Worm (Caenorhabditis elegans) whole organism, young adult: Measurements from ENCODE around the gene ZK455.5.

Experiments used
- F37B4.10 ChIP-seq: fragments of 200-800 bp; sonication (Bioruptor generic); IDR thresholded peaks from 2 replicates; pipeline ENCODE4 v1.3.6; 2022; ENCODE audit warnings: missing genetic modification characterization, missing compliant biosample characterization
- F39B2.1 ChIP-seq: fragments of 200-800 bp; sonication (Bioruptor generic); IDR thresholded peaks from 2 replicates; pipeline ENCODE4 v1.3.6; 2022; ENCODE audit warnings: missing genetic modification reagents, missing genetic modification characterization, missing compliant biosample characterization
- K11D2.4 ChIP-seq: fragments of 200-800 bp; sonication (Bioruptor generic); IDR thresholded peaks from 2 replicates; pipeline ENCODE4 v1.3.6; 2022; ENCODE audit warnings: missing genetic modification reagents, missing genetic modification characterization, missing compliant biosample characterization
- K12H6.12 ChIP-seq: fragments of 200-800 bp; sonication (Bioruptor generic); optimal IDR thresholded peaks from 2 replicates; lab custom pipeline; 2018; ENCODE audit warnings: mild to moderate bottlenecking, missing genetic modification characterization, missing compliant biosample characterization
- Y95B8A.8 ChIP-seq: fragments of 200-800 bp; sonication (Bioruptor generic); IDR thresholded peaks from 2 replicates; pipeline ENCODE4 v1.3.6; 2022; ENCODE audit warnings: missing genetic modification reagents, missing genetic modification characterization, missing compliant biosample characterization
- attf-3 ChIP-seq: fragments of 200-800 bp; sonication (Bioruptor generic); conservative IDR thresholded peaks from 2 replicates; pipeline ENCODE4 v1.3.6; 2022; ENCODE audit warnings: missing genetic modification reagents, missing genetic modification characterization, missing compliant biosample characterization
- dox-1 ChIP-seq: fragments of 200-800 bp; sonication (Bioruptor generic); IDR thresholded peaks from 2 replicates; pipeline ENCODE4 v1.3.6; 2022; ENCODE audit warnings: missing genetic modification reagents, missing genetic modification characterization, missing compliant biosample characterization
- egl-18 ChIP-seq: fragments of 200-800 bp; sonication (Bioruptor generic); IDR thresholded peaks from 2 replicates; pipeline ENCODE4 v1.3.6; 2022; ENCODE audit warnings: missing genetic modification reagents, missing genetic modification characterization, missing compliant biosample characterization
- gei-17 ChIP-seq: fragments of 200-800 bp; sonication (Bioruptor generic); optimal IDR thresholded peaks from 2 replicates; lab custom pipeline; 2018; ENCODE audit warnings: mild to moderate bottlenecking, missing genetic modification characterization, missing compliant biosample characterization
- him-1 ChIP-seq: sonication (generic microtip); optimal IDR thresholded peaks from 2 replicates; lab custom pipeline; 2016; ENCODE audit warnings: missing genotype, missing genetic modification reagents, missing genetic modification characterization, missing compliant biosample characterization
- hmg-1.2 ChIP-seq: fragments of 200-800 bp; sonication (Bioruptor generic); IDR thresholded peaks from 2 replicates; pipeline ENCODE4 v1.3.6; 2022; ENCODE audit warnings: missing genetic modification reagents, missing genetic modification characterization, missing compliant biosample characterization
- hmg-20 ChIP-seq: fragments of 200-800 bp; sonication (Bioruptor generic); IDR thresholded peaks from 2 replicates; pipeline ENCODE4 v1.3.6; 2022; ENCODE audit warnings: missing genetic modification reagents, missing genetic modification characterization, missing compliant biosample characterization
- let-526 ChIP-seq: fragments of 200-800 bp; sonication (Bioruptor generic); IDR thresholded peaks from 2 replicates; pipeline ENCODE4 v1.3.6; 2022; ENCODE audit warnings: missing genetic modification reagents, missing genetic modification characterization, missing compliant biosample characterization
- lin-26 ChIP-seq: fragments of 200-800 bp; sonication (Bioruptor generic); IDR thresholded peaks from 2 replicates; pipeline ENCODE4 v1.3.6; 2022; ENCODE audit warnings: missing genetic modification reagents, missing genetic modification characterization, missing compliant biosample characterization
- lin-40 ChIP-seq: sonication (generic microtip); optimal IDR thresholded peaks from 2 replicates; lab custom pipeline; 2016; ENCODE audit warnings: missing genetic modification characterization, mild to moderate bottlenecking, missing compliant biosample characterization, missing genotype, missing genetic modification reagents
- lsy-27 ChIP-seq: sonication (generic microtip); optimal IDR thresholded peaks from 2 replicates; lab custom pipeline; 2017; ENCODE audit warnings: missing genetic modification characterization, mild to moderate bottlenecking, missing compliant biosample characterization, antibody characterized with exemption, missing genotype, borderline replicate concordance; ENCODE audit not compliant: insufficient read depth
- madf-3 ChIP-seq: fragments of 200-800 bp; sonication (Bioruptor generic); IDR thresholded peaks from 2 replicates; pipeline ENCODE4 v1.3.6; 2022; ENCODE audit warnings: missing genetic modification reagents, missing genetic modification characterization, missing compliant biosample characterization
- nhr-27 ChIP-seq: fragments of 200-800 bp; sonication (Bioruptor generic); optimal IDR thresholded peaks from 2 replicates; lab custom pipeline; 2018; ENCODE audit warnings: mild to moderate bottlenecking, missing genetic modification characterization, moderate library complexity, missing compliant biosample characterization
- pbrm-1 ChIP-seq: fragments of 200-800 bp; sonication (Bioruptor generic); IDR thresholded peaks from 2 replicates; pipeline ENCODE4 v1.3.6; 2022; ENCODE audit warnings: missing genetic modification reagents, missing genetic modification characterization, missing compliant biosample characterization
- rec-8 ChIP-seq, 2 experiments: sonication (generic microtip); optimal IDR thresholded peaks; 2 replicates each; lab custom pipeline; 2016; ENCODE audit warnings: mild to moderate bottlenecking in 2 of 2, missing genetic modification characterization in 2 of 2, missing genetic modification reagents in 2 of 2, missing genotype in 2 of 2, missing biosample characterization in 1 of 2, missing compliant biosample characterization in 1 of 2, moderate library complexity in 1 of 2
- rpc-1 ChIP-seq, 2 experiments: fragments of 150-350 bp in 1 of 2; sonication (generic microtip) in 1 of 2; optimal IDR thresholded peaks; 2 replicates each; lab custom pipeline; 2014 to 2018; ENCODE audit warnings: missing biosample characterization in 1 of 2, missing genetic modification characterization in 1 of 2, missing genetic modification reagents in 1 of 2, missing genotype in 1 of 2
- snpc-3.4 ChIP-seq: sonication (generic microtip); optimal IDR thresholded peaks from 2 replicates; lab custom pipeline; 2017; ENCODE audit warnings: missing genetic modification characterization, mild to moderate bottlenecking, missing compliant biosample characterization, antibody characterized with exemption, moderate library complexity, missing genotype, missing genetic modification reagents
- snpc-4 ChIP-seq, 5 experiments: fragments of 150-350 bp in 1 of 5; sonication (generic microtip) in 4 of 5; optimal IDR thresholded peaks; 2 replicates each; lab custom pipeline; 2014 to 2018; ENCODE audit warnings: missing genetic modification characterization in 5 of 5, missing biosample characterization in 3 of 5, antibody characterized with exemption in 2 of 5, mild to moderate bottlenecking in 2 of 5, missing compliant biosample characterization in 2 of 5, missing genotype in 2 of 5, moderate library complexity in 2 of 5, missing genetic modification reagents in 1 of 5
- somi-1 ChIP-seq: fragments of 200-800 bp; sonication (Bioruptor generic); optimal IDR thresholded peaks from 2 replicates; lab custom pipeline; 2018; ENCODE audit warnings: mild to moderate bottlenecking, missing genetic modification characterization, missing compliant biosample characterization
- tbx-9 ChIP-seq: sonication (generic microtip); optimal IDR thresholded peaks from 2 replicates; lab custom pipeline; 2016; ENCODE audit warnings: borderline replicate concordance, missing genetic modification characterization, inconsistent platforms, missing compliant biosample characterization
- tlf-1 ChIP-seq: fragments of 200-800 bp; sonication (Bioruptor generic); optimal IDR thresholded peaks from 2 replicates; lab custom pipeline; 2018; ENCODE audit warnings: mild to moderate bottlenecking, missing genetic modification characterization, missing compliant biosample characterization
- unc-130 ChIP-seq: sonication (generic microtip); optimal IDR thresholded peaks from 2 replicates; lab custom pipeline; 2016; ENCODE audit warnings: missing genetic modification reagents, missing genetic modification characterization, missing compliant biosample characterization
- unc-62 ChIP-seq: fragments of 150-350 bp; optimal IDR thresholded peaks from 2 replicates; lab custom pipeline; 2014; ENCODE audit warnings: missing biosample characterization, missing genetic modification reagents, missing genetic modification characterization
- zfh-2 ChIP-seq: fragments of 200-800 bp; sonication (Bioruptor generic); conservative IDR thresholded peaks from 2 replicates; pipeline ENCODE4 v1.3.6; 2022; ENCODE audit warnings: missing genetic modification reagents, missing genetic modification characterization, missing compliant biosample characterization
- ztf-3 ChIP-seq: fragments of 200-800 bp; sonication (Bioruptor generic); optimal IDR thresholded peaks from 2 replicates; lab custom pipeline; 2018; ENCODE audit warnings: mild to moderate bottlenecking, missing genetic modification characterization, missing compliant biosample characterization

Gene ZK455.5

DNA sequence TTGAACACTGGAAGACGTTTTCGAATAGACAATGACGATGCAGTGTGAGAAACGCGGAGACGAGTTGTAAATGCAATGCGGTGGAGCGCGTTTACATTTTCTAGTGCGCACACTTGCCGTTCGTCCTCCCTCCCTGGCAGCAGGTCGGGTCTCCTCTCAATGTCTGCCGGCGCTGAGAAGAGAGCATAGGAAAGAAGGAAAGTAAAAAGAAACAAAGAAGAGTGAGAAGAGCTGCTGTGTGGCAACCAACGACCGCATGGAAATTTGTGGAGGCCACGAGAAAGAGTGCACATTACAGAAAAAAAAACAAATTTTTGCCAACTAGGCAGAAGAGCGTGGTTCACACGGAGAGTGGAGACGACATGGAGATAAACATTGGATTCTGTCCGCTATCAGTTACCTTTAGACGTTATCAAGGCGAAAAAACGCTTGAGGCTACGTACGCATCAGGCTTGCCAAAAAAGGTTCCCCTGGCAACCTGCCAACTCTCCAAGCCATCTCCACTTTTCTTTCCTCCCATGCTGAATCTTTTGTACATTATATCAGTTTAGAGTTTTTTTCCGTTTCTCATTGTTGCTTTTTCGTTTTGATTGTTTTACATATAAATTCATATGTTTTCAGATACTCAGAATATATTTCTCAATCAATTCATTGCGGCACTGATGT is 27.0 kb downstream of the ZK455.5 start, which contains the start of the genes snrp-40.1 and F08G12.3 (continued):
- TF ChIP-seq egl-18 (GFP tag; lab: Robert Waterston, UW) (0 out of 2 replicates have a peak, but pooled peaks have one; percentile 8), hmg-1.2 (peak; percentile 88), pbrm-1 (GFP tag; lab: Robert Waterston, UW) (peak; percentile 80), K12H6.12 (tag; lab: Kevin White, UChicago) (peak; percentile 84), lin-26 (GFP tag; lab: Robert Waterston, UW) (no peak), gei-17 (GFP tag; lab: Kevin White, UChicago) (peak; percentile 12), dox-1 (GFP tag; lab: Robert Waterston, UW) (peak; percentile 91), snpc-4 (GFP tag; optimal IDR thresholded peaks at IDR 0.05; lab: Kevin White, UChicago) (no peak), snpc-4 (tag; optimal IDR thresholded peaks at IDR 0.05; lab: Kevin White, UChicago) (peak in 3 of 4 experiments; percentile 62 to 82 (median 69)), unc-130 (no peak)
- TF ChIP-seq, all 124 proteins: peak for 25

ce11 chrX:11296683-11297365 is 29.9 kb downstream of the ZK455.5 start, which contains the start of gene inx-2:
inx-2 (minus strand) TSS chrX:11296733.
- no peak for TF ChIP-seq rec-8 (tag; optimal IDR thresholded peaks at IDR 0.05; lab: Kevin White, UChicago)
- TF ChIP-seq K11D2.4 (GFP tag; lab: Robert Waterston, UW): 0 out of 2 replicates have a peak, but pooled peaks have one; percentile 15
- TF ChIP-seq madf-3: 0 out of 2 replicates have a peak, but pooled peaks have one; percentile 24
- peak; percentile 21; the same call in 1 of the 2 replicates for TF ChIP-seq hmg-1.2
- no peak for TF ChIP-seq egl-18 (GFP tag; lab: Robert Waterston, UW)
- 0 out of 2 replicates have a peak, but pooled peaks have one; percentile 28 for TF ChIP-seq F37B4.10
- TF ChIP-seq zfh-2: peak; percentile 58; the same call in 1 of the 2 replicates
- TF ChIP-seq snpc-3.4 (tag; lab: Kevin White, UChicago): no peak
- TF ChIP-seq, all 124 proteins: peak for 5

ce11 chrX:11290528-11290927 is 36.2 kb downstream of the ZK455.5 start:
- no peak for TF ChIP-seq him-1 (tag; lab: Kevin White, UChicago)
- no peak for TF ChIP-seq somi-1 (GFP tag; lab: Kevin White, UChicago)
- no peak for TF ChIP-seq tlf-1 (GFP tag; lab: Kevin White, UChicago)
- no peak for TF ChIP-seq nhr-27 (tag; lab: Kevin White, UChicago)
- TF ChIP-seq let-526: no peak
- no peak for TF ChIP-seq lin-40
- no peak for TF ChIP-seq hmg-20
- no peak for TF ChIP-seq ztf-3
- TF ChIP-seq K12H6.12 (tag; lab: Kevin White, UChicago): no peak
- TF ChIP-seq unc-62 (GFP tag; lab: Kevin White, UChicago): no peak
- TF ChIP-seq tbx-9 (tag; lab: Kevin White, UChicago): no peak
- TF ChIP-seq Y95B8A.8 (GFP tag; lab: Robert Waterston, UW): no peak
- no peak for TF ChIP-seq attf-3
- TF ChIP-seq rpc-1 (optimal IDR thresholded peaks at IDR 0.05; lab: Kevin White, UChicago): no peak
- TF ChIP-seq rpc-1 (tag; optimal IDR thresholded peaks at IDR 0.05; lab: Kevin White, UChicago): no peak
- TF ChIP-seq F39B2.1 (GFP tag; lab: Robert Waterston, UW): no peak
- TF ChIP-seq pbrm-1 (GFP tag; lab: Robert Waterston, UW): no peak
- TF ChIP-seq unc-130: no peak
- no peak for TF ChIP-seq lsy-27
